Fruit fly (Drosophila melanogaster) ovary, adult (tissue): ENCODE measurements around the gene Sec16.
A peak's percentile ranks its signal among the peaks of the same experiment; 100 is the strongest.

Experiments
- CG17801 ChIP-seq: fragments of 200-800 bp; optimal IDR thresholded peaks from 2 replicates; lab custom pipeline; 2019; ENCODE audit warnings: missing biosample characterization, mild to moderate bottlenecking, missing genetic modification characterization, moderate library complexity; ENCODE audit not compliant: partially characterized antibody

The Sec16 gene

DNA sequence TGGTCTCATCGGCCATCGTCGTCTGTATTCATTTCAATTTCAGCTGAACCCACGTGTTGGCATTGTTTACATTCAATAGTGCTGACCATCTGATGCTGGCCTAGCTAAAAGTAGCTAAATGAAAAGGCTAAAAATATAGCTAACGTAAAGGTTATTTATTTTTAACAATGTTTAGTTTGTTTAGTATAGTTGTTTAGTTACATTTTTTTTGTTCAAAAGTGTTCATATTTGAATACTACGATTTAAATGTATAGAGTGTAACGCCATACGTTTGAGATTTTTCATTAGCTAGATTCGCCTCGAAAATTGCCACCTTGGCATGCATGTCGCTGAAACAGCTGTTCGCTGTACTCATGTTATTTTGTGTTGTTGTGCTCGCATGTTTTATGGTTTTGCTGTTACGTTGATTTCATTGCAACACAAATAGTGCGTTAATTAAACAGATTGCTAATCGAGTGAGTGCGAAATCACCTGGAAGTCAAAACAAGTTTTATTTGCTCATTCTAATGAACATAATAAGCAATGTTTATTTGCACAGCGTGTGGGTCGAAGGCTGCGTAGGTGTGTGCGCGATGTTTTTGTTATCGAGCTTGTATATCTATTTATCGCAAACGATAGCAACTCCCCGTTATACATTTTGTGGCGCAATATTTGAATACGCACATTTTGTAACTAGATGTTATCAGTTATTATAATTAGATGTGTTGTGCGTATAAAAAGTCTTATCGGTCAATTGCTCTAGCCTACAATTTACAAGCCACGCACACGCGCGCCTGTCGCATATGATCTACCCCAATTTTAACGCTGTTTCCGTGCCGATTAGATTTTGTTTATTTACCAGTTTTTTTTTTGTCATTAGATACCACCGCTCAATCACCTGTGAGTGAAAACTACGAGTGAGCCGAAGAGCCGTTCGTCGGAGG is 15.9 kb downstream of the Sec16 start, which contains the start of the genes CG1463 and Fpgs1:
Gene CG1463 (minus strand): TSS at position 132 of the 923 bp plus-strand sequence.
Gene Fpgs1 (plus strand): TSS at position 332 of the 923 bp plus-strand sequence.
- peak; percentile 58 for TF ChIP-seq CG17801

DNA sequence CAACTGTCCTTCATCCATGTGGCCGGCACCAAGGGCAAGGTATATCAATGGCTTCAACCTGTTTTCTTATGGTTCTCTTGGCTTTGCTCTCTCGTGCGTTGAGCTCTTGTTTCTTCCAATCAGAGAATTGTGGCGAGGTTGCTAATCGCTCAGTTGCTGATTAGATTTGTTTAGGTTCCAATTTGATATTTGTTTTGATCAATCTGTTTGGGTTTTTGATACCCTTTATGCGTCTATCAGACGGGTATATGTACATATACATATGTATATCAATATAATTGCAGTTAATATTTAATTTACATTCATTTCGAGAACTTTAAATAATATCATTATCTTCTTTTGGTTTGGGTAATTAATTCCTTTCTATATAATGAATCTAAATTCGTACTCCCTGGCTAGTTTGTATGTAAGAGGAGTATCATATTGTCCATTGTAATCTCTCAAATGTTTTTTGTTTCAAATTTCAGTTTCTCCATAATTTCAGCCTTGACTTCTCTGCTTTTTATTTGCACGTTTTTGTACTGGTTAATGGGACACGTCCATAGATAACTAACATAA is 17.5 kb downstream of the Sec16 start:
- TF ChIP-seq CG17801 = no peak

DNA sequence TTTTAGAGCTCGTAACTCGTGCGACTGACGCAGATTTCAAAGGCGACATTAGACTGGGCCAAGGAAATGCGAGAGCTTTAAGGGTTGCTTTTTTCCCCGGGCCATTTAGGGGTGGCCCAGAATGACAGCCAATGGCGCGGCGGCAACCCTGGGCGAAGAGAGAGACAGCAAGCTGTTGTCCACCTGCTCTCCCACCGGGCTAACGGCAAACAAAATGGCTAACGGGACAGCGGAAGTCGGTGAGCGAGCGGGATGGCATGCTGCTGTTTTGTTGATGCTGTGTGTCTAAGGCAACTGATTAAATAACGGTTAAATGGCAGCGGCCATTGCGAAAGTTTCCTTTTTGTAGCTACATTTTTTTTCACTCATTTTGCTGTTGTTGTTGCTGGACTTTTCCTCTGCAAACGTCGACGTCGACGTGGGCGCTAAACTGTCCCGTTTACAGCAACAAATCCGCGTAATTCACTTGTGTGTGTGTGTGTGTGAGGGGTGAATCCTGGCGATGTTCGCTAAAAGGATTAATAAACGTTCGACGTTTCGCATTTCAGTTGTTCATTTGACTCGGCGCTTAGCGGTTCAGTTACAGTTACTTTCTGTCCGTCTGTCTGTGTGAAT is 20.0 kb downstream of the Sec16 start, which contains the start of gene CG11085:
Gene CG11085 (plus strand): TSS at position 565 of the 615 bp plus-strand sequence.
- no peak for TF ChIP-seq CG17801

DNA sequence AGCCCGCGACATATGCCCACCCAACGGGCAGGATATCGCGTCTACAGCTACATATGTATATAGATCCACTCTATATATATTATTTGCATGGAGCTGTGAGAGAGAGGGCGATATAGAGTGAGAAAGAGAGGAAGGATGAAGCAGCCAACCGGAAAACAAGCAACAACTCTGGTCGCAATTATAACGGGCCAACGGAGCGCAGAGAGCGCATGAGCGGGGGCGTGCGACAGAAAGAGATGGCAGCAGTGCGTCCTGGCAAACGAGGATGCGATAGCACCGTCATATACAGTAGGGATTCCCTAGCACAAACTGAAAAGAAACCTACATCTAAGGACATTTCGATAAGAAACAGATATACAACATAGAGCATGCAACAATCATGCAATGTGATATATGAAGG is 25.8 kb downstream of the Sec16 start:
- TF ChIP-seq CG17801 = no peak

DNA sequence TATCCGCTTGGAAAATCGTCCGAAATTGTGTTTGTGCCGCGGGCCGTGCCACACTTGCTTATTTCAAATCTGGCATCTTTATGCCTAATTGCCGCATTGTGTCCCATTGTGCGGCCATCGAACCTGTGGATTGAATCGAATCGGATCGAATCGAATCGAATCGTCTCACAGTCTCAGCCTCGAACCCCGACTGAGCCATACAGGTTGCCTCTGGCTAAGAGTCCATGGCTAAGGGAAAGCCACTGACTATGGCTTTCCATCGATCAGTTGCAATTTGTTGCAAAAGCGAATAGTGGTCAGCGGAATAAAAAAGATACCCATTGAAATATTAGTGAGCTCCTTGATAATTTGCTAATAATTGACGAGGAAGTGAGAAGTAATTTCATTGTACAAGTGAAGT is 28.1 kb downstream of the Sec16 start, which contains the start of gene CG15728:
Gene CG15728 (plus strand): TSS at position 301 of the 400 bp plus-strand sequence.
- no peak for TF ChIP-seq CG17801

DNA sequence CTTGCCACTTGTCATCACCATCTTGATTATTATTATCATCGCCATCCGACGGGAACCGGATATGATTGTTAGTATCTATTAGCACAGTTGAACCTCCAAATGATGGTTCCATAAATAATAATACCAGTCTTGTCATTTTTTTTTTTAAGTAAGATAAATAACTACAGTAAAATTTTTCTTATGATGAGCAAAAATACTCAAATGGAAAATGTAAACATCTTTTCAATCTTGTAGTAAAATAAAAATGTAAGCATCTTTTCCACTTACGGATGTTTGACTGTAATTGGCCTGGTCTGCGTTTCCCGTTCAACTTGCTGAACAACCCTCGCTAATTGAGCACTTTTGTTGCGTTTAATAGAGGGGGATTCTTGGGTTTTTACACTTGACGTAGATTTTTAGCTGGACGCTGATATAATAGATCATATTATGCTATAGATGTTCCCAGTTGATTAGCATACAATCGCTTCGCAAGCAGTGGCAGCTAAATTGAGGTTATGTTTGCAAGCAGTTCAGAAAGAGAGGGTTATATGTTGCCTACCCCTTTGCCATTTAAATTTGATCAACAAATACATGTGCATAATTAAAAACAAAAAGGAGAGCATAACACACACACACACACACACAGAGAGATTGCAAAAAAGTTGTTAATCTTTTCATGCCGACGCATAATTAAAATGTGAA is 29.9 kb downstream of the Sec16 start:
- no peak for TF ChIP-seq CG17801

DNA sequence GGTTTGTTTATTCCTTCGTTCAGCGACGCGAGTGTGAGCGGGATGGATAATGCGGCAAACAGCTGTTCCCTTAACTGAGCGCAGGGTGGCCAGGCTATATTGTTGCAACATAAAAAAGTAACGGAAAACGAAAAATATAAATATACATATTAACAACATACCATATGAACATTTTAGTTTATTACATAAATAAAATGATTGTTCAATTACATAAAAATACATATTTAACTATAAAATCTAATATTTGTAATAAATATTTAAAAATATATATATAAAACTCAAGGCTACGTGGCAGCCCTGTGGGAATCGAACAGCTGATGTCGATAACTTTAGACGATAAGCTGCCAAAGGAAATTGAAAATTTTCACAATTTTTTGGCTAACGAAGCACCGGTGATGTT is 33.7 kb downstream of the Sec16 start, which contains the start of the genes Aven and CG2540:
Gene Aven (minus strand): TSS at position 77 of the 400 bp plus-strand sequence.
Gene CG2540 (plus strand): TSS at position 315 of the 400 bp plus-strand sequence.
- peak; percentile 94 for TF ChIP-seq CG17801

DNA sequence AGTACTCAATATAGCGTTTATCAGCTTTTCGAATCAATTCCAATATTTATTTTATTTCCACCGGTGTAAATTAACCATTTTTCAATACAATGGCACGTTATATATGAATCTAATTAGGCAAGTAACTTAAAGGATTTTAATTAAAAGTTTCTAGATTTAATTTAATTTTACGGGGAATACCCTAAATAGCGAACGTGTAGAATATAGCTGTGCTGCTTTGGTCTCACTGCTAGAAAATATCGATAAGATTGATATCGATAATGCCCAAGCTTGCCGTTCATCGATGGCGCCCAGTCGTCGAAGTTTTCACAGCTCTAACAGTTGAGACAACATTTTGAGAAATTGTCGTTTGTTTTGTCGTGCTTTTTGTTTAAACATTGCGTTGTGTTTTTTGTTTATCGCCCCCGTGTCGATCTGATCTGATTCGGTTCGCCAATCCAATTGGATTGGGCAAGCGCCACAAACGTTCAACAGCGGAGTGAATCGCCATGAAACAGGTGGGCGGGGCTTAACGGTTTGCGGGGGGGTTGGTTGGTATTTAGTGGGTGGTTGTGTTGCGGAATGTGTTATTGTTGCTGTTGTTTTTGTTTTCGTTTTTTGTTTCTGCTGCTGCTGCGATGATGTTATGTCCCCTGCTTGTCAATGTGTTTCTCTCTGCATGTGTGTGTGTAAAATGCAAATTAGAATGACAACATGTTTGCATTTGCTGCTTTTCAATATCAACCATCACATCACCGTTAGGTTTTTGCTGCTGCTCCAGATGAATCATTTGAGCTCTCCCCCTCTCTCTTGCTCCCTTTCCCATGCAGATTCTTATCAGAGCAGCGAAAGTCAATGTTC is 35.7 kb downstream of the Sec16 start, which contains the start of gene Tomosyn:
Gene Tomosyn (plus strand): TSS at position 289 of the 840 bp plus-strand sequence.
- peak; percentile 27 for TF ChIP-seq CG17801

DNA sequence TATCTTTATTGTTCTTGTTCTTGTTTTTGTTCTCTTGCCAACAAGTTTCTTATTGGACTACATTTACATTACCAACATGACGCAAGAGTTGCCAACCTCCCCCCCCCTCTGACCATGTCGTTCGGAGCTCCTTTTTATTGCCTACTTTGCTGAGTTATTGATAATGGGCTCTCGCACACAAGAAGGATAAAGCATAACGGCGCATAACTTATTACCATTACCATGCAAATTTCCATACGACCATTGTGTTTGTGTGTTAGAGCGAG is 36.2 kb downstream of the Sec16 start:
- no peak for TF ChIP-seq CG17801

DNA sequence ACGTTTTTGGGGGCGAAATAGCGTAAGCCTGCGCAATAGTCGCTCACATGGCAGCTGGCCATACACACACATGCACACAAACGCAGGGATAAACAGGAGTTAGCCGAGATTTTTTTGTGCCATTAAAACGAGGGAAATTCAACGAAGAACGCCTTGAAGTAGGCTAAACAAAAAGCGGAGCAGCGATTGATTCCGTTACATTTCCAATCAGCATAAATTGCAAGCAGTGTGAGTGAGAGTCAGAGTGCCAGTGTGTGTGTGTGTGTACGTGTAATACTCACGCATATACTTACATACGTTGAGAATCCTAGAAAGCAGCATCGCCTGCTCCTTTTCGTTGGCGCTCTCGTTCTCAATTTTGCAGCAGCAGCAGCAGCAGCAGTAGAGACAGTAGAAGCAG is 37.4 kb downstream of the Sec16 start:
- TF ChIP-seq CG17801 = no peak

DNA sequence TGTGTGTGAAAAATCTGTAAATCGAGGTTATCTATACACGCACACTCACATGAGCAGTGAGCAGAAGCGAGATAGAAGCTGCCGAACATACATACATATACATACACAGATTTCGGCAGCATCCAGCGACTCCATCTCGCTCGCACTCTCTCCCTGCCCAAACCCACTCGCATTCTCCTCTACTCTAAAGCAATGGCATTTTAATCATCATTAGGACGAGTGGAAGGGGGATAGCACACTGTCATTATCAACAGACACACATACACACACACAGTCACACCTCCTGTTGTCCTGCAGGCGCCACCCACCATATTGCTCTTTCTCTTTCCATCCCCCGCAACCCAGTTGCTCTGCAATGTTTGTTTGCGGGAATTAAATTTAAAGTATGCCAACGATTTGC is 38.1 kb downstream of the Sec16 start:
- no peak for TF ChIP-seq CG17801

DNA sequence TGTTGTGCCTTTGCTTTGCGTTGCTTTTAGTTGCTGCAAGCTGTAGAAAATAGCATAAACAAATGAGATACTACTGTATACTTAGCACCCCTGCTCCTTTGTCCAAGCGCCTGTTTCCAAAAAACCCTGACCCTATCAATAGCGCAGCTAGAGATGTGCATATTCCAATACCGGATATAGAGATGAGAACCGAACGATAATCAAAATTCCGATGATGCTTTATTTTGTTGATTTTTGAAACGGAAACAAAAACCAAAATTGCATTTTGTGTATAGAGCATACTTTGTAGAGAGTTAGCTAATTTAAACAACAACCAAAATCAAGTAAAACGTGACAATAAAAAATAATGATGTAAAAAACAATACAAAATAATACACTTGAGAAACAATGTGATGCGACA is 49.5 kb downstream of the Sec16 start:
- TF ChIP-seq CG17801 = no peak

DNA sequence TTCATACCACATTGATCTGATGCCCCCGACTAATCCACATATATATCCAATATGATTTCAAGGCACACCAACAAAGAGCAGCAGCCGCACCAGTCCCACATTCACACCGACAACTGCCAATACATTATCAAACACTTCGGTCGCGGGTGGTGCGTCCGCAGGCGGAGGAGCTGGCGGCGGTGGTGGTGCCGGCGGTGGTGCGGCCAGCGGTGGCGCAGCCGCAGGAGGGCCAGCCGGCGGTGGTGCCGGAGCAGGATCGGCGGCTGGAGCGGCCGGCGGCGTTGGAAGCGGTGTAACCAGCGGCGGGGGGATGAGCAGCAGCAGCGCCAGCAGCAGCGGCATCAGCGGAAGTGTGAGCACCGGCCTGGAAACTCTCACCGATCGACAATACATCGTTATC is 55.8 kb downstream of the Sec16 start:
- TF ChIP-seq CG17801 = no peak

DNA sequence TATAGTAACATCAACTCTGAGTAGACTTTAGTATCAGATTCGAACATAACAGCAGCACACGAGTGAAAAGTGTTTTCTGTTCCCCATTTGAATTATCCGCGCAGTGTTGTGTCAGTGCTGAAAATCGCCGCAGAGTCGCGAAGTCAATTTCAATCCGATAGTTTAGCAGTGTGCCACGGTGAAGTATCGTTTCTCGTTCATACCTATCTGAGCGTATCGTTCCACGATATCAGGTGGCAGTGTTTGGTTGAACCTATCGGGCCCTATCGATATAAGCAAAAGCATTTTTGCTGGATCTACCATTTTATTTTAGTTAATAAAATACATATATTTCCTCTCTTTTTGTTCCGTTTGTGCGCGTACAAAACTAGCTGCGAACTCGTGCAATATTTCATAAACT is 57.7 kb downstream of the Sec16 start, which contains the start of gene CkIalpha:
Gene CkIalpha (plus strand): TSS at position 53 of the 400 bp plus-strand sequence.
- TF ChIP-seq CG17801 = peak; percentile 45

DNA sequence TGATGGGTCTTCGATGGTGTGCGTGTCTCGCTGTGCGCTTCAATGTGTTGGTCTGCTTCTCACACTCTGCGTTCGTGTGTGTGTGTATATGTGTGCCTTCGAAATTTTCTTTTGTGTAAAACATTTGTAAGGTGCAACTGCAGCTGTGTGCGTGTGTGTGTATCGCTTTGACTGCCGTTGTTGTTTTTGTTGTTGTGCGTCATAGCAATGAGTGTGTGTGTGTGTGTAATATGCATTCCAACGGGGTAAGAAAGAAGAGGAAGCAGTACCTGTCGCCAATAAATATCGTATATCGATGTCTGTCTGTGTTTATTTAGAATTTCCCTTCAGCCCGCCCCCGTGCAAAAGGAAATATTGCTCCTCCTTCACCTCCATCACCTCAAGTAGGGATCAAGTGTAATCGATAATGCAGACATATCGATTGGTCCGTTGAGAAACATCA is 58.5 kb downstream of the Sec16 start:
- peak; percentile 62 for TF ChIP-seq CG17801
